Fruit fly (Drosophila melanogaster) S2 (cell line): ENCODE results near the gene Tim9b.

Experiments
- CG8478 ChIP-seq: fragments of >200 bp; optimal IDR thresholded peaks from 2 replicates; lab custom pipeline; 2018
- CTCF ChIP-seq, 2 experiments: fragments of >200 bp; optimal IDR thresholded peaks; 2 replicates each; lab custom pipeline; 2018

Tim9b gene

dm6 chrX:19578908-19579647, 39.3 kb downstream of the Tim9b start:
- TF ChIP-seq CTCF (optimal IDR thresholded peaks at IDR 0.05; lab: Kevin White, UChicago) (no peak), CG8478 (lab: Kevin White, UChicago) (no peak)

- TF ChIP-seq CG8478 (lab: Kevin White, UChicago) = no peak
- no peak for TF ChIP-seq CTCF (optimal IDR thresholded peaks at IDR 0.05; lab: Kevin White, UChicago)
Measured at dm6 chrX:19577940-19578632, 40.3 kb downstream of the Tim9b start.

dm6 chrX:19573687-19574086, 44.6 kb downstream of the Tim9b start:
- no peak for TF ChIP-seq CG8478 (lab: Kevin White, UChicago)
- no peak for TF ChIP-seq CTCF (optimal IDR thresholded peaks at IDR 0.05; lab: Kevin White, UChicago)
